Worm (Caenorhabditis elegans) whole organism, late embryonic: Measurements from ENCODE around the gene F36D4.6.
"Not testable (repeated sequence)": the region's sequence is repeated elsewhere in the genome, so short reads cannot be mapped to it uniquely, and the experiment has no call there.

Source experiments
- C08G9.2 ChIP-seq: sonication (generic microtip); optimal IDR thresholded peaks from 2 replicates; lab custom pipeline; 2016; ENCODE audit warnings: mild to moderate bottlenecking, missing genetic modification characterization, moderate library complexity, missing compliant biosample characterization
- C38D4.7 ChIP-seq: fragments of 200-800 bp; sonication (Bioruptor generic); optimal IDR thresholded peaks from 2 replicates; lab custom pipeline; 2018; ENCODE audit warnings: mild to moderate bottlenecking, missing genetic modification characterization, moderate library complexity, missing compliant biosample characterization
- K02D7.2 ChIP-seq: sonication (generic microtip); optimal IDR thresholded peaks from 2 replicates; lab custom pipeline; 2017; ENCODE audit warnings: mild to moderate bottlenecking, missing genetic modification characterization, missing compliant biosample characterization
- K09A11.1 ChIP-seq: sonication (generic microtip); optimal IDR thresholded peaks from 2 replicates; lab custom pipeline; 2017; ENCODE audit warnings: antibody characterized with exemption, mild to moderate bottlenecking, missing genetic modification characterization, missing compliant biosample characterization; ENCODE audit not compliant: insufficient read depth
- Y22D7AL.16 ChIP-seq: sonication (generic microtip); optimal IDR thresholded peaks from 2 replicates; lab custom pipeline; 2016; ENCODE audit warnings: missing genetic modification characterization, missing compliant biosample characterization
- ceh-14 ChIP-seq: sonication (generic microtip); optimal IDR thresholded peaks from 2 replicates; lab custom pipeline; 2016; ENCODE audit warnings: missing genotype, missing genetic modification characterization, missing compliant biosample characterization
- ceh-19 ChIP-seq: fragments of 200-800 bp; sonication (Bioruptor generic); optimal IDR thresholded peaks from 2 replicates; lab custom pipeline; 2018; ENCODE audit warnings: mild to moderate bottlenecking, missing genetic modification characterization, missing compliant biosample characterization
- ceh-2 ChIP-seq: sonication (generic microtip); optimal IDR thresholded peaks from 2 replicates; lab custom pipeline; 2016; ENCODE audit warnings: missing genotype, missing genetic modification characterization, missing compliant biosample characterization
- ceh-22 ChIP-seq: sonication (generic microtip); optimal IDR thresholded peaks from 2 replicates; lab custom pipeline; 2017; ENCODE audit warnings: missing biosample characterization, missing genetic modification characterization
- ceh-31 ChIP-seq: sonication (generic microtip); optimal IDR thresholded peaks from 2 replicates; lab custom pipeline; 2016; ENCODE audit warnings: missing genetic modification characterization, missing compliant biosample characterization
- ceh-34 ChIP-seq: sonication (generic microtip); optimal IDR thresholded peaks from 2 replicates; lab custom pipeline; 2016; ENCODE audit warnings: mild to moderate bottlenecking, missing genetic modification characterization, missing compliant biosample characterization
- ceh-45 ChIP-seq: fragments of 200-800 bp; sonication (Bioruptor generic); IDR thresholded peaks from 2 replicates; pipeline ENCODE4 v1.3.6; 2022; ENCODE audit warnings: missing genetic modification reagents, missing genetic modification characterization, missing compliant biosample characterization
- ceh-6 ChIP-seq: fragments of 200-800 bp; sonication (Bioruptor generic); optimal IDR thresholded peaks from 2 replicates; lab custom pipeline; 2018; ENCODE audit warnings: mild to moderate bottlenecking, missing genetic modification characterization, missing compliant biosample characterization
- elt-2 ChIP-seq: sonication (generic microtip); optimal IDR thresholded peaks from 2 replicates; lab custom pipeline; 2016; ENCODE audit warnings: missing genetic modification reagents, missing genetic modification characterization, missing compliant biosample characterization
- eyg-1 ChIP-seq: sonication (generic microtip); optimal IDR thresholded peaks from 2 replicates; lab custom pipeline; 2016; ENCODE audit warnings: missing genotype, missing genetic modification characterization, missing compliant biosample characterization
- fax-1 ChIP-seq: sonication (generic microtip); optimal IDR thresholded peaks from 2 replicates; lab custom pipeline; 2016; ENCODE audit warnings: missing genotype, missing genetic modification characterization, missing compliant biosample characterization
- hlh-13 ChIP-seq: fragments of 200-800 bp; sonication (Bioruptor generic); optimal IDR thresholded peaks from 2 replicates; lab custom pipeline; 2018; ENCODE audit warnings: mild to moderate bottlenecking, missing genetic modification characterization, missing compliant biosample characterization
- hlh-15 ChIP-seq: sonication (generic microtip); optimal IDR thresholded peaks from 2 replicates; lab custom pipeline; 2016; ENCODE audit warnings: missing genetic modification characterization, missing compliant biosample characterization
- hlh-30 ChIP-seq: sonication (generic microtip); optimal IDR thresholded peaks from 2 replicates; lab custom pipeline; 2017; ENCODE audit warnings: antibody characterized with exemption, missing genetic modification characterization, missing compliant biosample characterization; ENCODE audit not compliant: insufficient read depth
- hlh-8 ChIP-seq: sonication (generic microtip); optimal IDR thresholded peaks from 2 replicates; lab custom pipeline; 2016; ENCODE audit warnings: missing genotype, missing genetic modification characterization, missing compliant biosample characterization
- madf-2 ChIP-seq: sonication (generic microtip); optimal IDR thresholded peaks from 2 replicates; lab custom pipeline; 2017; ENCODE audit warnings: missing genetic modification characterization, missing compliant biosample characterization
- nfya-1 ChIP-seq: sonication (generic microtip); optimal IDR thresholded peaks from 2 replicates; lab custom pipeline; 2017; ENCODE audit warnings: missing genetic modification characterization, mild to moderate bottlenecking, missing compliant biosample characterization, antibody characterized with exemption, moderate library complexity
- nhr-232 ChIP-seq: sonication (generic microtip); optimal IDR thresholded peaks from 2 replicates; lab custom pipeline; 2016; ENCODE audit warnings: missing genetic modification characterization, missing compliant biosample characterization
- odd-2 ChIP-seq: sonication (generic microtip); optimal IDR thresholded peaks from 2 replicates; lab custom pipeline; 2017; ENCODE audit warnings: antibody characterized with exemption, mild to moderate bottlenecking, missing genetic modification characterization, missing compliant biosample characterization
- pat-9 ChIP-seq: fragments of 200-800 bp; sonication (Bioruptor generic); optimal IDR thresholded peaks from 2 replicates; lab custom pipeline; 2018; ENCODE audit warnings: mild to moderate bottlenecking, missing genetic modification characterization, moderate library complexity, missing compliant biosample characterization
- pha-2 ChIP-seq: sonication (generic microtip); optimal IDR thresholded peaks from 2 replicates; lab custom pipeline; 2017; ENCODE audit warnings: mild to moderate bottlenecking, missing genetic modification characterization, missing compliant biosample characterization
- ref-2 ChIP-seq: sonication (generic microtip); optimal IDR thresholded peaks from 2 replicates; lab custom pipeline; 2016; ENCODE audit warnings: missing genetic modification characterization, missing compliant biosample characterization
- sox-4 ChIP-seq: sonication (generic microtip); optimal IDR thresholded peaks from 2 replicates; lab custom pipeline; 2017; ENCODE audit warnings: mild to moderate bottlenecking, missing genetic modification characterization, inconsistent platforms, missing compliant biosample characterization
- syd-9 ChIP-seq: sonication (generic microtip); optimal IDR thresholded peaks from 2 replicates; lab custom pipeline; 2016; ENCODE audit warnings: mild to moderate bottlenecking, missing genetic modification characterization, moderate library complexity, missing compliant biosample characterization
- tbx-2 ChIP-seq: sonication (generic microtip); optimal IDR thresholded peaks from 2 replicates; lab custom pipeline; 2016; ENCODE audit warnings: missing genetic modification characterization, missing compliant biosample characterization
- ttx-3 ChIP-seq: sonication (generic microtip); optimal IDR thresholded peaks from 2 replicates; lab custom pipeline; 2016; ENCODE audit warnings: missing genetic modification reagents, missing genetic modification characterization, missing compliant biosample characterization
- unc-42 ChIP-seq: sonication (generic microtip); optimal IDR thresholded peaks from 2 replicates; lab custom pipeline; 2016; ENCODE audit warnings: missing genotype, missing genetic modification characterization, missing compliant biosample characterization
- unc-86 ChIP-seq: sonication (generic microtip); optimal IDR thresholded peaks from 2 replicates; lab custom pipeline; 2016; ENCODE audit warnings: missing genetic modification characterization, missing compliant biosample characterization

The F36D4.6 gene

DNA sequence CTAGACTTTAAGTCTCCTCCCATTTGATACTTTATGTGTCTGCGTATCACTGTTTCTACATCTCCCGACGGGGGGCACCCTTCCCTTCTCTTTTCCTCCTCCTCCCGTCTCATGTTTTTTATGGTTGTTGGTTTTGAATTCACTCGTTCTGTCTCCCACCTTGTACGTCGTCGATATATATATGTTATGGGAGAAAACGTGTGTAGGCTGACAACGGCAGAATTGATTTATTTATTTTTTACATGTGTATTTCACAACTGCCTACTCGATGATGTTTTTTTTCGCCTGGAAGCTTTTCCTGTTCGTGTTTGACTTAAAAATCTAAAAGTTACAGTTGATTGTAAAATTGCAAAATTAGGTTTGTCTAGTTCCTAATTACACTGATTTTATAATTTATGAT, 15.5 kb upstream of the F36D4.6 start:
- TF ChIP-seq hlh-8 (tag; lab: Kevin White, UChicago) = no peak
- TF ChIP-seq ceh-34 = peak; percentile 15

DNA sequence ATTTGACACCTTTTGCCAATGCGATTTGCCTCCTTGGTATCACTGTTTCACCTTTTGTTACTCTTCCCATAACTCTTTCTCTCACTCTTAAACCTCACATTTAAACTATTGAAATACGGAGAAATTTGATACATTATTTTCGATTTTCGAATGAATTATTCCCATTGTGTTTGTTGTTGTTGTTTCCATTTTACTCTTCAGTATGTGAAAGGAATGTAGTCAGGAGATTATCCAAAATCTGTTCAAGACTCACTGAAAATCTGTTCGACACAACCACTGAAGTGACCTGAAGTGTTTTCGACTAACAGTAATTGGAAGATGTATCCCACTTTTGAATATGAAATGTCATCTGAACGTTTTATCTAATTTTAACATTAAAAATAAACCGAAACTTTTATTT, 14.1 kb upstream of the F36D4.6 start:
- TF ChIP-seq hlh-15 (tag; lab: Kevin White, UChicago) (no peak), K09A11.1 (tag; lab: Kevin White, UChicago) (no peak), ceh-34 (no peak), ceh-14 (tag; lab: Kevin White, UChicago) (no peak), C38D4.7 (GFP tag; lab: Kevin White, UChicago) (no peak), syd-9 (tag; lab: Kevin White, UChicago) (no peak), elt-2 (tag; lab: Kevin White, UChicago) (no peak)

DNA sequence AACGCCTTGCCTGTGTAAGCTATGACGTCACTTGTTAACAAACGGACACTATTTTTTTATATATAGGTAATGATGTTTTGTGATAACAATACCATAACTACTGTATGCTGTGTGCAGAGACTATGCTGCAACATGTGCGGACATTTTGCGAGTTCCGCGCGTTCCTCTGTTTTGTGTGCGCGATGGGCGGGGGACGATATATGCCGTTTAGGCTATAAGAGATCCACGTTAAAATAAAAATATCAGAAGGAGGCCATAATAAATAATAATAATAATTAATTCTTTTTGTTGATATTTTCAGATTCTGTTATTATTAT, 13.0 kb upstream of the F36D4.6 start:
- no peak for TF ChIP-seq hlh-30 (tag; lab: Kevin White, UChicago)
- TF ChIP-seq ceh-6 = no peak
- TF ChIP-seq hlh-13 (GFP tag; lab: Kevin White, UChicago) = no peak
- no peak for TF ChIP-seq K02D7.2 (tag; lab: Kevin White, UChicago)
- TF ChIP-seq ceh-45 (GFP tag; lab: Robert Waterston, UW) = no peak
- no peak for TF ChIP-seq tbx-2 (tag; lab: Kevin White, UChicago)
- no peak for TF ChIP-seq madf-2 (tag; lab: Kevin White, UChicago)
- TF ChIP-seq nhr-232 (tag; lab: Kevin White, UChicago) = no peak
- no peak for TF ChIP-seq elt-2 (tag; lab: Kevin White, UChicago)
- no peak for TF ChIP-seq C08G9.2 (tag; lab: Kevin White, UChicago)
- no peak for TF ChIP-seq Y22D7AL.16 (tag; lab: Kevin White, UChicago)
- TF ChIP-seq unc-86 (tag; lab: Kevin White, UChicago) = no peak
- TF ChIP-seq eyg-1 (tag; lab: Kevin White, UChicago) = no peak
- no peak for TF ChIP-seq pat-9 (tag; lab: Kevin White, UChicago)
- no peak for TF ChIP-seq ttx-3 (tag; lab: Kevin White, UChicago)
- no peak for TF ChIP-seq C38D4.7 (GFP tag; lab: Kevin White, UChicago)
- TF ChIP-seq ceh-19 (GFP tag; lab: Kevin White, UChicago) = no peak
- no peak for TF ChIP-seq ceh-2 (tag; lab: Kevin White, UChicago)

DNA sequence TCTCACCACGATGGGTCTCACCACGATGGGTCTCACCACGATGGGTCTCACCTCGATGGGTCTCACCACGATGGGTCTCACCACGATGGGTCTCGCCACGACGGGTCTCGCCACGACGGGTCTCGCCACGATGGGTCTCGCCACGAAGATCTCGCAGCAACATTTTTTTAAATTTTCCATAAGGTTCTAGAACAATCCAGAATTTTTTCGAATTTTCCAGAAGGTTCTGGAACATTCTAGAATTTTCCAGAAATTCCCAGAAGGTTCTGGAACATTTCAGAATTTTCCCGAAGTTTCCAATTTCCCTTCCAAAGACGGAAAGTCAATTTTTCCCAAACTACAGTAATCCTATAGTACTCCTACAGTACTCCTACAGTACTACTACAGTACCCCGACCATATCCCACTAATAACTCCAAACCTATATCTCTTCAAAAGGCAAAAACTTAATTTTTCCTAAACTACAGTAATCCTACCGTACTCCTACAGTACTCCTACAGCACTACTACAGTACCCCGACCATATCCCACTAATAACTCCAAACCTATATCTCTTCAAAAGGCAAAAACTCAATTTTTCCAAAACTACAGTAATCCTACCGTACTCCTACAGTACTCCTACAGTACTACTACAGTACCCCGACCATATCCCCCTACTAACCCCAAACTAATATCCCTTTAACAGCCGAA, 12.5 kb upstream of the F36D4.6 start, which contains the start of gene Y54B9A.1:
Gene Y54B9A.1, minus strand, starts transcription at position 235 of the 688 bp plus-strand sequence.
- not testable (repeated sequence) for TF ChIP-seq ref-2 (tag; lab: Kevin White, UChicago); sox-4 (tag; lab: Kevin White, UChicago); odd-2

DNA sequence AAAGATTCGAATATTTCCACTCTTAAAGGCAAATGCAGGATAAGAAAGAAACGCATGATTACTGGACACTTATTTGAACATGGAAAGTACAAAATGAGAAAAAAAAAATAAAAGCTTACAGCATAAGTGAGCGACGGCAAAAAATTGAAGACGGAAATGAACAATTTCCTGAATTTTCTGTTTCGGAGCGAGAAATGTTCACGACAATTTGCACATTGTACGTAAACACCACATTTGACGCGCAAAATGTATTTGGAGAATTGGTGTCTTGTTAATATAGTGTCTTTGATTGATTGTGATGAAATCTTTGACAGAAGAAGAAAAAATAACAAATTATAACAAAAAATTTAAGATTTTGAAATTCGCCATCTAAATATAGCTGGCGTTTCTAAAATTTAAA, 1.4 kb downstream of the F36D4.6 start, which contains the start of gene F36D4.5:
Gene F36D4.5, minus strand, starts transcription at position 225 of the 400 bp plus-strand sequence.
- TF ChIP-seq fax-1 (tag; lab: Kevin White, UChicago) = no peak
- peak; percentile 51 for TF ChIP-seq unc-42

DNA sequence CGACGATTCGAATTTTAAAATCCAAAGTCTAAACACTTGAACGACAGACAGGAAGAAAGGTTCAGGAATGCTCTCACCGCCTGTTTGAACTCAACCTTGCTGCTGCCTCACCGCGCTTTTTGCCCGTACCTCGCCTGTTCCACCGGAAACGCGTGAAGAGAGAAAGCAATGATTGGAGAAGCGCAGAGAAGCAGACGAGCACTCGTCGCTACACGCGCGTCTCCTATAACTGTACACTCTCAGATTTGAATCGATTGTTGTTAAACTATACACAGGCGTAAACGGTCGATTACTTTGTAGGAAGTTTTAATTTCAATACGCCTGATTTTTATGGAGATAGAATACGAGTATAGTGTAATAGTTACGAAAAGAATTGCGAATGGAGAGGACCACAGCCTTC, 2.5 kb downstream of the F36D4.6 start:
- TF ChIP-seq C08G9.2 (tag; lab: Kevin White, UChicago) (no peak), ceh-34 (peak; percentile 82), ceh-22 (tag; lab: Kevin White, UChicago) (peak; percentile 15), hlh-30 (tag; lab: Kevin White, UChicago) (no peak), nfya-1 (tag; lab: Kevin White, UChicago) (peak; percentile 34), ceh-31 (tag; lab: Kevin White, UChicago) (peak; percentile 32), pha-2 (tag; lab: Kevin White, UChicago) (peak; percentile 38), ceh-2 (tag; lab: Kevin White, UChicago) (peak; percentile 21), tbx-2 (tag; lab: Kevin White, UChicago) (peak; percentile 24)
